Worm (Caenorhabditis elegans): ENCODE data around the gene T04C12.33.

T04C12.33 gene

DNA sequence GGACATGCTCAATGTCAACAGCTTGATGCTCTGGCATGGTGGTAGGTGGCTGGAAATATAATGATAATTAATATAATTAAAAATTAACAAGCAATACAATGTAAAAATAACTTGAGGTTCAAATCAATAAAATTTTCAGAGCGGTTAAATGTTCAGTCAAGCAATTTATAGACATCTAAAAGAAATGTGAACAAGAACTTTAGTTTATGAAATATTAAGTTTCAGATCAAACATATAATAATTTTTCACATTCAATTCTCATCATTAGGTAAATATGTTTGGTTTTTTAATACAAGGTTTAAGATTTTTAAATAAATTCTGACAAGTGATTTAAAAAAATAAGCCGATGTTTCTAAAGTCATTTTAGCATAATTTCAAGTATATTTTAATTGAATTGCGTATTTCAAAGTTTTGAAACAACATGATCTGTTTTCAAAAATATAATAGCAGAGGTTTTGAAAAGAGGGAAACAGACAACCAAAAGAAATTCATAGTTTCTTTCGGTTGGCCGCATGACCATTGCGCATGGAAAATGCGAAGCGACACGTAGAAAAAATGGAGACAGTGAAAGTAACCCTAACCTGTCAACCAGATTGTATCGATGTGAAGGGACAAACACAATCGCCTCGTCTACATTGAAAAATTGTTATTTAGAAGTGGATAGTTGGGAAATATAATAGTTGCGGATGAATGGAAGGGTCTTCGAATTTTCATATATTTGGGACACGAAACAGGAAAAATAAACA lies 8.4 kb downstream of the T04C12.33 start, which contains the start of gene T04C12.11:
Gene T04C12.11 (minus strand): TSS at position 51 of the 746 bp plus-strand sequence.
- TF ChIP-seq nhr-76 (tag; optimal IDR thresholded peaks at IDR 0.05) (no peak), flh-1 (GFP tag; optimal IDR thresholded peaks at IDR 0.05) (no peak), nhr-28 (tag; optimal IDR thresholded peaks at IDR 0.05) (no peak), ceh-43 (GFP tag; optimal IDR thresholded peaks at IDR 0.05) (no peak)

DNA sequence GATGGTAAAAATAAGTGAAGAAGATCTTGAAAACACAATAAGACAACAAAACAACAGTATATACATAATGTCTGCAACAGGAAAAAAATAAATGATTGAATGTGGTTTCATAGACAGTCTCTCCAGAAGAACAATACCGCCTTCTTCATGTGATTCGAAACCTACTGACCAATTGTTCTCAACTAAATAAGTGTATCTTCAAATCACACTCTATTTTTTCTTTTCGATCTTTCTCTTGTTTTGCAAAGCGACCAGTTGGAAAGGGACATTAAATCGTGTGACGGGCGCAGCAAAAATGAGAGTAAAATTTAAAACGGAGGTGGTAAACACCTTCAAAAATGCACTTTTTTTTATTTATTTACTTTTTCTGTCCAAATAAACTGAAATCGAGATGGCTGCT lies 9.9 kb downstream of the T04C12.33 start:
- TF ChIP-seq ceh-83 (GFP tag; optimal IDR thresholded peaks at IDR 0.05) (no peak), flh-1 (GFP tag; optimal IDR thresholded peaks at IDR 0.05) (no peak), ces-1 (GFP tag; optimal IDR thresholded peaks at IDR 0.05) (no peak), ztf-11 (tag; optimal IDR thresholded peaks at IDR 0.05) (no peak), bed-3 (GFP tag; optimal IDR thresholded peaks at IDR 0.05) (no peak), pha-4 (tag; optimal IDR thresholded peaks at IDR 0.05) (no peak), nhr-237 (tag; optimal IDR thresholded peaks at IDR 0.05) (no peak), mep-1 (tag; optimal IDR thresholded peaks at IDR 0.05) (no peak)

DNA sequence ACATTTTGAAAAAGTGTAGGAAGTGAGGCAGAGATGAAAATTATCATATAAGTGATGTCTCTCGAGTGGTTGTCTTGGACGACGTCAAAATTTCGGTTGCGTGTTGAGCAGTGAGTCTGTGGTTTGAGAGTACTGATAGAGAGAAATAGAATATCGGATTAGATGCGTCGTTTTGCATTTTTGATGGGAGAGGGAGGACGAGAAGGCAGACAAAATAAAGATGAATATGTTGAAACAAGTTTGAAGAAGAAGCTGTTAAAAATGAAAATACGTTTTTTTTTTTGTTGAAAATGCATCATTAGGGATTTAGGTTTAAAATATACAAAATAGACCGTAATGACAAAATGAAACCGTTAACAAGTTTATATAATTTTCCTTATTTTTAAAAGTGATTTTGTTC lies 11.1 kb downstream of the T04C12.33 start, which contains the start of gene T04C12.9:
Gene T04C12.9 (minus strand): TSS at position 101 of the 400 bp plus-strand sequence.
- TF ChIP-seq ztf-11 (tag; optimal IDR thresholded peaks at IDR 0.05) (no peak), lsy-2 (tag; optimal IDR thresholded peaks at IDR 0.05) (no peak), ces-1 (GFP tag; optimal IDR thresholded peaks at IDR 0.05) (no peak)

DNA sequence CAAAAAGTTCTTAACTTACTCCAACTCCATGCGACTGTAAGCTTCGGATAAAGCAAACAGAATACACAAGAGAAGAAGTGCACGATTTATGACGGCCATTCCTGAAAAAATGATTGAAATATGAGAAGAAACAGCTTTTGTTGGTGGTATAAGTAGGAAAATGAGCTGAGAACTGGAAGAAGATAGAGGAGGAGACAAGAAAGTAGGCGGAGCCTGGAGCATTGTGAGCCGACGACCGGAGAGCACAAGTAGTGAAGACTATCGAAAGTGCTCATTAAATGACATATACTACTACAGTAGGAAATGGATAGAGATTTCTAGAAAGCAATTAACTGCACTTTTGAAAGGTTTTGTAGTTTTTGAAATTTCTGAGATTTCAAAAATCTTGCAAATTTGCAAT lies 13.5 kb downstream of the T04C12.33 start, which contains the start of gene nlp-80:
Gene nlp-80 (minus strand): TSS at position 101 of the 400 bp plus-strand sequence.
- TF ChIP-seq unc-39 (tag; optimal IDR thresholded peaks at IDR 0.05) (no peak), blmp-1 (tag; optimal IDR thresholded peaks at IDR 0.05) (no peak), sem-2 (GFP tag; optimal IDR thresholded peaks at IDR 0.05) (no peak), drap-1 (GFP tag; optimal IDR thresholded peaks at IDR 0.05) (no peak), hlh-1 (tag; optimal IDR thresholded peaks at IDR 0.05) (no peak), bed-3 (GFP tag; optimal IDR thresholded peaks at IDR 0.05) (no peak), nhr-237 (tag; optimal IDR thresholded peaks at IDR 0.05) (no peak), nhr-12 (tag; optimal IDR thresholded peaks at IDR 0.05) (no peak), tbx-8 (GFP tag; optimal IDR thresholded peaks at IDR 0.05) (no peak), elt-3 (tag; optimal IDR thresholded peaks at IDR 0.05) (no peak), mep-1 (tag; optimal IDR thresholded peaks at IDR 0.05) (no peak)

DNA sequence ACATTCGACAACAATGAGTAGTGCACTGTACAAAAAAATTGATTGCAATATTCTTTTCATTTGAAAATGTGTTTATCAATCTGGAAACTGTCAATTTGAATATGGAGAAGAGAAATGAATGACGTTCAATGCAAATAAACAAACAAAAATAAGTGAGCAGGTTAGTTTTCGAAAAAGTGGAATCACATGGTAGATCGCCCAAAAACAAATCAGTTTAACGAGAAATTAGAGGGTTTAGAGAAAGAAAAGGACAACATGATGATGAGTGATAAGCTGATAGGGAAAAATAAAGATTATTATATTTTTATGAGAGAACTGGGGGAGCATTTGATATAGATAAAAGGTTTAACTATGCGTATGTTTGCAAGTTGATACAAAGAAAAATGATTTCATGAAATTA lies 17.3 kb downstream of the T04C12.33 start, which contains the start of gene T04C12.8:
Gene T04C12.8 (minus strand): TSS at position 82 of the 400 bp plus-strand sequence.
- TF ChIP-seq bed-3 (GFP tag; optimal IDR thresholded peaks at IDR 0.05) (no peak), unc-39 (tag; optimal IDR thresholded peaks at IDR 0.05) (no peak), ham-2 (GFP tag; optimal IDR thresholded peaks at IDR 0.05) (no peak), unc-120 (tag; optimal IDR thresholded peaks at IDR 0.05; ENCODE audit: poor library complexity, severe bottlenecking) (no peak), flh-1 (GFP tag; optimal IDR thresholded peaks at IDR 0.05) (no peak), ceh-83 (GFP tag; optimal IDR thresholded peaks at IDR 0.05) (no peak), cnd-1 (tag; optimal IDR thresholded peaks at IDR 0.05) (no peak), lin-13 (tag; optimal IDR thresholded peaks at IDR 0.05) (no peak), hlh-1 (tag; optimal IDR thresholded peaks at IDR 0.05) (no peak), unc-62 (GFP tag; optimal IDR thresholded peaks at IDR 0.05) (no peak), blmp-1 (tag; optimal IDR thresholded peaks at IDR 0.05) (no peak), nhr-2 (tag; optimal IDR thresholded peaks at IDR 0.05) (no peak), nhr-76 (tag; optimal IDR thresholded peaks at IDR 0.05) (no peak), lin-32 (GFP tag; optimal IDR thresholded peaks at IDR 0.05) (no peak), sptf-1 (tag; optimal IDR thresholded peaks at IDR 0.05) (no peak)

DNA sequence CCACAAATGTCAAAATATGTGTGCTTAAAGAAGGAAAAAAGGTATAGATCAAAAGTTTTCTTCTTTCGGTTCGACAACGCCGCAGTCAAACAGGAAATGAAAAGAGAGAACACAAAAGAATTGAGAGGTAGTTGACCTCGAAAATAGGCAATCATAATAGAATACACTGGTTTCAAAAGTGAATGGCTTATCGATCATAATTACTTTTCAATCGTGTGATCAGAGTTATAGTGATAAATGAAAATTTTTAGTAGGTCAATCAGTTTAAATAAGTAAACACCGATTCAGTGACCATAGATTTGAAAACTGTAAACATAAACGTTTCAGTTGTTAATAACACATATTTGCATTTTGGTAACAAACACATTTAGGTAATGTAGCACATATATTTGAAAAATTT lies 18.4 kb downstream of the T04C12.33 start:
- TF ChIP-seq nhr-2 (tag; optimal IDR thresholded peaks at IDR 0.05) (no peak), hlh-1 (tag; optimal IDR thresholded peaks at IDR 0.05) (no peak), drap-1 (GFP tag; optimal IDR thresholded peaks at IDR 0.05) (no peak), ceh-43 (GFP tag; optimal IDR thresholded peaks at IDR 0.05) (no peak), mls-2 (tag; optimal IDR thresholded peaks at IDR 0.05) (no peak), nhr-237 (tag; optimal IDR thresholded peaks at IDR 0.05) (no peak), nhr-76 (tag; optimal IDR thresholded peaks at IDR 0.05) (no peak), nhr-12 (tag; optimal IDR thresholded peaks at IDR 0.05) (no peak), pha-4 (tag; optimal IDR thresholded peaks at IDR 0.05) (no peak), unc-120 (tag; optimal IDR thresholded peaks at IDR 0.05; ENCODE audit: poor library complexity, severe bottlenecking) (no peak), unc-62 (GFP tag; optimal IDR thresholded peaks at IDR 0.05) (no peak), zip-8 (tag; optimal IDR thresholded peaks at IDR 0.05) (no peak)

All from whole organism, mixed stage, embryonic.